Worm (Caenorhabditis elegans): ENCODE measurements around the gene C06A1.6.
A peak's percentile ranks its signal among the peaks of the same experiment; 100 is the strongest.

The C06A1.6 gene

ce11 chrII:10545924-10546783 is 18.3 kb downstream of the C06A1.6 start (continued):
- TF ChIP-seq zfh-2 (GFP tag; conservative IDR thresholded peaks at IDR 0.05): peak; percentile 52

- TF ChIP-seq ceh-100 (GFP tag; IDR thresholded peaks at IDR 0.05): no peak
- TF ChIP-seq zim-3 (tag; optimal IDR thresholded peaks at IDR 0.05): no peak
- TF ChIP-seq gei-17 (GFP tag; optimal IDR thresholded peaks at IDR 0.05): no peak
- peak; percentile 34 for TF ChIP-seq lin-54 (GFP tag; optimal IDR thresholded peaks at IDR 0.05)
- TF ChIP-seq ets-4 (GFP tag; optimal IDR thresholded peaks at IDR 0.05): no peak
- TF ChIP-seq ama-1 (optimal IDR thresholded peaks at IDR 0.05): peak; percentile 93
- no peak for TF ChIP-seq ama-1 (GFP tag; optimal IDR thresholded peaks at IDR 0.05)
- TF ChIP-seq atf-7 (tag; optimal IDR thresholded peaks at IDR 0.05): no peak
- no peak for TF ChIP-seq let-526 (GFP tag; IDR thresholded peaks at IDR 0.05)
- no peak; the same call in 1 of the 2 replicates for TF ChIP-seq D2030.7 (GFP tag; IDR thresholded peaks at IDR 0.05)
- TF ChIP-seq B0261.1 (tag; optimal IDR thresholded peaks at IDR 0.05): peak; percentile 63
- TF ChIP-seq aptf-3 (GFP tag; IDR thresholded peaks at IDR 0.05): peak; percentile 39; the same call in 1 of the 2 replicates
- peak; percentile 61; the same call in 1 of the 2 replicates for TF ChIP-seq Y79H2A.3 (GFP tag; conservative IDR thresholded peaks at IDR 0.05)
- TF ChIP-seq ztf-6 (GFP tag; IDR thresholded peaks at IDR 0.05): 0 out of 2 replicates have a peak, but pooled peaks have one; percentile 48
- TF ChIP-seq mes-4 (tag; optimal IDR thresholded peaks at IDR 0.05): no peak
- TF ChIP-seq hlh-12 (tag; optimal IDR thresholded peaks at IDR 0.05): no peak
- TF ChIP-seq mcd-1 (GFP tag; IDR thresholded peaks at IDR 0.05): no peak
- no peak for TF ChIP-seq ceh-40 (GFP tag; IDR thresholded peaks at IDR 0.05)
- peak; percentile 10; the same call in 1 of the 2 replicates for TF ChIP-seq Y56A3A.18 (GFP tag; IDR thresholded peaks at IDR 0.05)
- TF ChIP-seq Y53G8AR.9 (GFP tag; conservative IDR thresholded peaks at IDR 0.05): peak; percentile 30; the same call in 1 of the 2 replicates
- no peak for TF ChIP-seq C06A6.2 (GFP tag; conservative IDR thresholded peaks at IDR 0.05)
- TF ChIP-seq ZK185.1 (tag; optimal IDR thresholded peaks at IDR 0.05; ENCODE audit: poor library complexity, severe bottlenecking): no peak
- TF ChIP-seq Y95B8A.8 (GFP tag; IDR thresholded peaks at IDR 0.05): no peak
- peak; percentile 10 for TF ChIP-seq hrde-1 (tag; optimal IDR thresholded peaks at IDR 0.05; ENCODE audit: borderline replicate concordance)
- TF ChIP-seq T26A5.8 (tag; optimal IDR thresholded peaks at IDR 0.05): no peak
- no peak for TF ChIP-seq lir-1 (GFP tag; conservative IDR thresholded peaks at IDR 0.05)
- TF ChIP-seq T07F8.4 (tag; optimal IDR thresholded peaks at IDR 0.05): no peak
- peak in 1 of 2 experiments; percentile 2 for TF ChIP-seq let-607 (tag; optimal IDR thresholded peaks at IDR 0.05)
- no peak for TF ChIP-seq B0019.2 (GFP tag; conservative IDR thresholded peaks at IDR 0.05)
- 0 out of 2 replicates have a peak, but pooled peaks have one; percentile 13 for TF ChIP-seq madf-6 (GFP tag; IDR thresholded peaks at IDR 0.05)
- peak; percentile 13 for TF ChIP-seq B0035.1 (tag; optimal IDR thresholded peaks at IDR 0.05)
- no peak for TF ChIP-seq unc-130 (GFP tag; optimal IDR thresholded peaks at IDR 0.05)
- TF ChIP-seq bed-1 (GFP tag; IDR thresholded peaks at IDR 0.05): no peak
- 0 out of 2 replicates have a peak, but pooled peaks have one; percentile 26 for TF ChIP-seq lag-1 (GFP tag; IDR thresholded peaks at IDR 0.05)
- TF ChIP-seq lin-35 (GFP tag; optimal IDR thresholded peaks at IDR 0.05): peak in 1 of 3 experiments; percentile 43
- TF ChIP-seq rpc-1 (optimal IDR thresholded peaks at IDR 0.05): peak; percentile 50
- TF ChIP-seq rpc-1 (tag; optimal IDR thresholded peaks at IDR 0.05): peak; percentile 78
- no peak for TF ChIP-seq nhr-120 (GFP tag; IDR thresholded peaks at IDR 0.05)
- TF ChIP-seq K11D2.4 (GFP tag; IDR thresholded peaks at IDR 0.05): 0 out of 2 replicates have a peak, but pooled peaks have one; percentile 10
- no peak for TF ChIP-seq athp-1 (tag; optimal IDR thresholded peaks at IDR 0.05)
- no peak for TF ChIP-seq fkh-3 (tag; optimal IDR thresholded peaks at IDR 0.05)
- TF ChIP-seq die-1 (tag; optimal IDR thresholded peaks at IDR 0.05): peak; percentile 1
- no peak for TF ChIP-seq ceh-91 (GFP tag; IDR thresholded peaks at IDR 0.05)
- TF ChIP-seq lin-26 (GFP tag; IDR thresholded peaks at IDR 0.05): 0 out of 2 replicates have a peak, but pooled peaks have one; percentile 52
- peak; percentile 6 for TF ChIP-seq lsl-1 (GFP tag; optimal IDR thresholded peaks at IDR 0.05)
Observed at ce11 chrII:10545213-10545612, 19.3 kb downstream of the C06A1.6 start.

Measured in whole organism, young adult.